Worm (Caenorhabditis elegans): Measurements from ENCODE around the gene trr-1.

DNA sequence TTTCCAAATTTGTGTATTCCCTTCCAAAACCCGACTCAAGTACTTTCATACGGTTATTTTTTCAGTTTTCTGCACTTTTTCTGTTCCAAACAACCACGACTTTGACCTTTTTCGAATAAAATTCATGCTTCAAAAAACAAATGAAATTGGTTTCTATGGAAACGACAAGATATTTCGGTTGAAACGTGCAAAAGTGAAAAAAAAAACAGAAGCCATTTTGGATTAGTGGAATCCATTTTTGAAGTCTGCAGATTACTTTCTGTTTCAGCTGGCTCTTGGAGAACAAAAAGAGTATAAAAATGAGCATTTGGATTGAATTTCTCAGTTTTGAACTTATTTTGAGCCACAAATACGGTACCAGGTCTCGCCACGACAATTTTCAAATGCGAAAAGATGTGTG is 46.4 kb upstream of the trr-1 start:
- TF ChIP-seq dve-1 (tag; optimal IDR thresholded peaks at IDR 0.05) (no peak), C08G9.2 (tag; optimal IDR thresholded peaks at IDR 0.05) (no peak), ceh-14 (tag; optimal IDR thresholded peaks at IDR 0.05) (no peak), sox-2 (GFP tag; IDR thresholded peaks at IDR 0.05) (no peak), pha-4 (tag; optimal IDR thresholded peaks at IDR 0.05) (no peak), ceh-9 (tag; optimal IDR thresholded peaks at IDR 0.05) (no peak), pqm-1 (tag; optimal IDR thresholded peaks at IDR 0.05) (no peak), nhr-11 (tag; optimal IDR thresholded peaks at IDR 0.05) (no peak), syd-9 (tag; optimal IDR thresholded peaks at IDR 0.05) (no peak), ceh-22 (tag; optimal IDR thresholded peaks at IDR 0.05) (no peak), ceh-48 (tag; optimal IDR thresholded peaks at IDR 0.05) (no peak), ceh-31 (tag; optimal IDR thresholded peaks at IDR 0.05) (no peak), eyg-1 (tag; optimal IDR thresholded peaks at IDR 0.05) (no peak), elt-2 (tag; optimal IDR thresholded peaks at IDR 0.05) (no peak)

Measured in whole organism, late embryonic.